Worm (Caenorhabditis elegans): ENCODE measurements around the gene srz-31.

DNA sequence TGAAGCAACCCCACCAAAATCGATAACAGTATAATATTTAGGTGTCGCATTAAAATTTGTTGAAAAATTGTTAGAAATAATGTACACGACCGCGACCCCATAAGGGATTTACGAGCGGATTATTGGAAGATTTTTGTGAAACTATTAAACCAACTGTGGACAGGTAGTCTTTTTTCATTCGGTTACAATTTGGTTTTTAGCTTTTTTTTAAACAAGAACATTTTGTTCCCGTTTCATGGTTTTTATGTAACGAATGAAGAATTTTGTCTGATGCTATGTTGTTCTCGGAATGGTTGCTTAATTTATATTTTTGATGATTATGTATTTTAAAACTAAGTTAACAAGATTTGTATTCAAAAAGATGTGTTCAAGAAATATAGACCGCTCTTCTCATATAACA lies 39.2 kb downstream of the srz-31 start, which contains the start of gene R05A10.3:
- TF ChIP-seq tbx-11 (GFP tag; IDR thresholded peaks at IDR 0.05) (no peak), ama-1 (optimal IDR thresholded peaks at IDR 0.05) (no peak), scrt-1 (GFP tag; IDR thresholded peaks at IDR 0.05) (no peak), F13C5.2 (tag; optimal IDR thresholded peaks at IDR 0.05) (no peak), tra-4 (tag; optimal IDR thresholded peaks at IDR 0.05) (no peak), sea-1 (GFP tag; conservative IDR thresholded peaks at IDR 0.05) (no peak), hmbx-1 (tag; optimal IDR thresholded peaks at IDR 0.05) (no peak), ets-7 (tag; optimal IDR thresholded peaks at IDR 0.05) (no peak), hnd-1 (tag; optimal IDR thresholded peaks at IDR 0.05) (no peak), hmg-4 (GFP tag; optimal IDR thresholded peaks at IDR 0.05) (no peak), flt-1 (GFP tag; IDR thresholded peaks at IDR 0.05) (no peak), B0310.2 (tag; optimal IDR thresholded peaks at IDR 0.05) (no peak), aly-1 (tag; optimal IDR thresholded peaks at IDR 0.05) (no peak)
